Fruit fly (Drosophila melanogaster): ENCODE results near the gene CD98hc.

DNA sequence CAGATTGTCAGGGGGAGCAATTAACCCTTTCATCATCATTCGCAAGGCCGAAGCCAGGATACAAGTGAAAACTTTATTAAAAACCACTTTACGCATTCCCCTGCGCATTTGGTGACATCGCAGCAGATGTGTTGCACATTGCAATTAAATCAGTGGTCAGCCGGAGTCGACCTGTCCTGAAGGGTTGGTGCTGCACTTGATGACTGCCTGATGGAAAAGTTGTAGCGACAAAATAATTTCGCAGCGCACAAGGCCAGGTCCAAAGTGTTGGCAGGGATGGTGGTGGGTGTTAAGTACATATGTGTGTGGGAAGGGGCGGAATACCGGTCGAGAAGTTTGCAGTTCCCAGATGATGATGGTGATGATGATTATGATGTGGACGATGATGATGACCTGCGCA, 6.0 kb downstream of the CD98hc start:
- TF ChIP-seq ttk (optimal IDR thresholded peaks at IDR 0.05) (no peak), insv (optimal IDR thresholded peaks at IDR 0.05) (no peak)
